Fruit fly (Drosophila melanogaster): ENCODE data around the gene Prat.

dm6 chr3R:7950147-7950546 lies 38.6 kb upstream of the Prat start:
- TF ChIP-seq Myc (optimal IDR thresholded peaks at IDR 0.05) (no peak), psq (optimal IDR thresholded peaks at IDR 0.05) (no peak), Sin3A (optimal IDR thresholded peaks at IDR 0.05) (no peak)

Measured in Kc167 (cell line).